Fruit fly (Drosophila melanogaster) whole organism, embryonic: ENCODE data around the gene eIF2Bepsilon.
A peak's percentile ranks its signal among the peaks of the same experiment; 100 is the strongest.

Experiments
- ATbp ChIP-seq: fragments of 200-800 bp; sonication (Bioruptor generic); optimal IDR thresholded peaks from 2 replicates; lab custom pipeline; 2017; ENCODE audit warnings: missing biosample characterization, mild to moderate bottlenecking, missing genetic modification characterization, missing genetic modification reagents
- Bgb ChIP-seq: fragments of 200-800 bp; sonication (Bioruptor generic); IDR thresholded peaks from 2 replicates; pipeline ENCODE4 v1.3.6; 2022; ENCODE audit warnings: missing biosample characterization, missing genetic modification characterization; ENCODE audit not compliant: partially characterized antibody
- CG11247 ChIP-seq: fragments of 200-800 bp; sonication (Bioruptor generic); IDR thresholded peaks from 2 replicates; pipeline ENCODE4 v1.3.6; 2022; ENCODE audit warnings: missing biosample characterization, missing genetic modification characterization
- CG12236 ChIP-seq: fragments of 200-800 bp; sonication (Bioruptor generic); optimal IDR thresholded peaks from 2 replicates; lab custom pipeline; 2016; ENCODE audit warnings: missing biosample characterization, missing genetic modification characterization
- CG12744 ChIP-seq: fragments of 200-800 bp; sonication (Bioruptor generic); optimal IDR thresholded peaks from 2 replicates; lab custom pipeline; 2016; ENCODE audit warnings: missing biosample characterization, missing genetic modification characterization
- CG14441 ChIP-seq: fragments of 200-800 bp; sonication (Bioruptor generic); IDR thresholded peaks from 2 replicates; pipeline ENCODE4 v1.3.6; 2022; ENCODE audit warnings: missing biosample characterization, missing genetic modification characterization
- CG16863 ChIP-seq: fragments of 200-800 bp; sonication (Bioruptor generic); optimal IDR thresholded peaks from 3 replicates; lab custom pipeline; 2016; ENCODE audit warnings: missing biosample characterization, missing genetic modification characterization
- CG17361 ChIP-seq: fragments of 200-800 bp; sonication (Bioruptor generic); IDR thresholded peaks from 3 replicates; pipeline ENCODE4 v1.3.6; 2022; ENCODE audit warnings: missing biosample characterization, missing genetic modification characterization
- CG30020 ChIP-seq: fragments of 200-800 bp; optimal IDR thresholded peaks from 2 replicates; lab custom pipeline; 2019; ENCODE audit warnings: missing biosample characterization, mild to moderate bottlenecking, missing genetic modification characterization, moderate library complexity
- CG3281 ChIP-seq: fragments of 200-800 bp; sonication (Bioruptor generic); optimal IDR thresholded peaks from 3 replicates; lab custom pipeline; 2017; ENCODE audit warnings: missing biosample characterization, mild to moderate bottlenecking, missing genetic modification characterization
- CG3838 ChIP-seq: fragments of 200-800 bp; sonication (Bioruptor generic); optimal IDR thresholded peaks from 3 replicates; lab custom pipeline; 2016; ENCODE audit warnings: missing biosample characterization, missing genetic modification characterization
- CG6254 ChIP-seq: fragments of 200-800 bp; sonication (Bioruptor generic); optimal IDR thresholded peaks from 3 replicates; lab custom pipeline; 2017; ENCODE audit warnings: mild to moderate bottlenecking, missing biosample characterization, missing genetic modification reagents, missing genetic modification characterization
- CG6765 ChIP-seq: fragments of 200-800 bp; sonication (Bioruptor generic); optimal IDR thresholded peaks from 3 replicates; lab custom pipeline; 2017; ENCODE audit warnings: missing biosample characterization, mild to moderate bottlenecking, missing genetic modification characterization
- CG7987 ChIP-seq: fragments of 200-800 bp; sonication (Bioruptor generic); optimal IDR thresholded peaks from 2 replicates; lab custom pipeline; 2018; ENCODE audit warnings: missing biosample characterization, mild to moderate bottlenecking, missing genetic modification characterization, moderate library complexity
- CG8290 ChIP-seq, 3 experiments: fragments of 200-800 bp; sonication (Bioruptor generic); optimal IDR thresholded peaks; 2 replicates each; lab custom pipeline; 2016 to 2019; ENCODE audit warnings: missing biosample characterization in 3 of 3, missing genetic modification characterization in 3 of 3, mild to moderate bottlenecking in 2 of 3, moderate library complexity in 1 of 3
- CTCF ChIP-seq: fragments of 200-800 bp; sonication (Bioruptor generic); optimal IDR thresholded peaks from 2 replicates; lab custom pipeline; 2017; ENCODE audit warnings: missing biosample characterization, mild to moderate bottlenecking, missing genetic modification characterization, moderate library complexity
- D19A ChIP-seq: fragments of 200-800 bp; optimal IDR thresholded peaks from 3 replicates; lab custom pipeline; 2019; ENCODE audit warnings: missing biosample characterization, mild to moderate bottlenecking, missing genetic modification characterization, moderate library complexity
- D19B ChIP-seq: fragments of 200-800 bp; sonication (Bioruptor generic); optimal IDR thresholded peaks from 2 replicates; lab custom pipeline; 2017; ENCODE audit warnings: missing biosample characterization, mild to moderate bottlenecking, missing genetic modification characterization
- Gug ChIP-seq: fragments of 200-800 bp; sonication (Bioruptor generic); IDR thresholded peaks from 4 replicates; pipeline ENCODE4 v1.3.6; 2022; ENCODE audit warnings: missing biosample characterization, missing genetic modification characterization
- HLH54F ChIP-seq: fragments of 200-800 bp; sonication (Bioruptor generic); optimal IDR thresholded peaks from 3 replicates; lab custom pipeline; 2016; ENCODE audit warnings: missing biosample characterization, missing genetic modification characterization
- HmgZ ChIP-seq: fragments of 200-800 bp; sonication (Bioruptor generic); optimal IDR thresholded peaks from 2 replicates; lab custom pipeline; 2018; ENCODE audit warnings: missing biosample characterization, mild to moderate bottlenecking, missing genetic modification characterization
- Lhr ChIP-seq: fragments of 200-800 bp; sonication (Bioruptor generic); optimal IDR thresholded peaks from 3 replicates; lab custom pipeline; 2017; ENCODE audit warnings: mild to moderate bottlenecking, missing biosample characterization, missing genetic modification reagents, missing genetic modification characterization
- NC2α ChIP-seq: fragments of 200-800 bp; sonication (Bioruptor generic); optimal IDR thresholded peaks from 2 replicates; lab custom pipeline; 2016; ENCODE audit warnings: missing biosample characterization, missing genetic modification characterization
- Opbp ChIP-seq: fragments of 200-800 bp; sonication (Bioruptor generic); IDR thresholded peaks from 3 replicates; pipeline ENCODE4 v1.3.6; 2022; ENCODE audit warnings: missing biosample characterization, missing genetic modification characterization; ENCODE audit not compliant: partially characterized antibody
- Six4 ChIP-seq: fragments of 200-800 bp; sonication (Bioruptor generic); optimal IDR thresholded peaks from 2 replicates; lab custom pipeline; 2016; ENCODE audit warnings: missing biosample characterization, missing genetic modification characterization
- TFAM ChIP-seq: fragments of 200-800 bp; sonication (Bioruptor generic); optimal IDR thresholded peaks from 2 replicates; lab custom pipeline; 2017; ENCODE audit warnings: missing biosample characterization, missing genetic modification characterization, inconsistent platforms
- abd-A ChIP-seq: fragments of 200-800 bp; sonication (Bioruptor generic); optimal IDR thresholded peaks from 3 replicates; lab custom pipeline; 2019; ENCODE audit warnings: missing biosample characterization, mild to moderate bottlenecking, missing genetic modification characterization, moderate library complexity
- aop ChIP-seq: fragments of 200-800 bp; sonication (Bioruptor generic); IDR thresholded peaks from 2 replicates; pipeline ENCODE4 v1.3.6; 2022; ENCODE audit warnings: missing biosample characterization, missing genetic modification characterization
- crc ChIP-seq: fragments of 200-800 bp; sonication (Bioruptor generic); optimal IDR thresholded peaks from 2 replicates; lab custom pipeline; 2016; ENCODE audit warnings: missing biosample characterization, missing genetic modification characterization
- ems ChIP-seq: fragments of 200-800 bp; sonication (Bioruptor generic); optimal IDR thresholded peaks from 3 replicates; lab custom pipeline; 2016; ENCODE audit warnings: missing biosample characterization, missing genetic modification characterization
- exex ChIP-seq: fragments of 200-800 bp; sonication (Bioruptor generic); optimal IDR thresholded peaks from 4 replicates; lab custom pipeline; 2018; ENCODE audit warnings: missing biosample characterization, mild to moderate bottlenecking, missing genetic modification characterization, moderate library complexity
- gce ChIP-seq: fragments of 200-800 bp; sonication (Bioruptor generic); IDR thresholded peaks from 3 replicates; pipeline ENCODE4 v1.3.6; 2022; ENCODE audit warnings: missing biosample characterization, missing genetic modification characterization
- gfzf ChIP-seq: fragments of 200-800 bp; sonication (Bioruptor generic); optimal IDR thresholded peaks from 2 replicates; lab custom pipeline; 2016; ENCODE audit warnings: missing biosample characterization, mild to moderate bottlenecking, missing genetic modification characterization, moderate library complexity
- grau ChIP-seq: fragments of 200-800 bp; optimal IDR thresholded peaks from 3 replicates; lab custom pipeline; 2019; ENCODE audit warnings: missing biosample characterization, mild to moderate bottlenecking, missing genetic modification characterization, moderate library complexity
- gsb-n ChIP-seq: fragments of 200-800 bp; sonication (Bioruptor generic); optimal IDR thresholded peaks from 3 replicates; lab custom pipeline; 2018; ENCODE audit warnings: missing biosample characterization, mild to moderate bottlenecking, missing genetic modification characterization
- ind ChIP-seq: fragments of 200-800 bp; sonication (Bioruptor generic); optimal IDR thresholded peaks from 3 replicates; lab custom pipeline; 2016; ENCODE audit warnings: missing biosample characterization, missing genetic modification characterization
- lilli ChIP-seq: fragments of 200-800 bp; sonication (Bioruptor generic); optimal IDR thresholded peaks from 3 replicates; lab custom pipeline; 2016; ENCODE audit warnings: missing biosample characterization, missing genetic modification characterization
- lmd ChIP-seq: fragments of 200-800 bp; sonication (Bioruptor generic); IDR thresholded peaks from 2 replicates; pipeline ENCODE4 v1.3.6; 2022; ENCODE audit warnings: missing biosample characterization, missing genetic modification characterization
- lola ChIP-seq, 3 experiments: fragments of >200 bp in 2 of 3; fragments of 200-800 bp in 1 of 3; sonication (Bioruptor generic) in 1 of 3; optimal IDR thresholded peaks; 2 replicates each; lab custom pipeline; 2017 to 2019; ENCODE audit warnings: missing biosample characterization in 3 of 3, missing genetic modification characterization in 3 of 3, mild to moderate bottlenecking in 1 of 3, moderate library complexity in 1 of 3
- pb ChIP-seq: fragments of 200-800 bp; sonication (Bioruptor generic); optimal IDR thresholded peaks from 3 replicates; lab custom pipeline; 2016; ENCODE audit warnings: missing biosample characterization, missing genetic modification characterization
- pho ChIP-seq: fragments of 200-800 bp; sonication (Bioruptor generic); optimal IDR thresholded peaks from 2 replicates; lab custom pipeline; 2016; ENCODE audit warnings: missing biosample characterization, missing genetic modification characterization
- salm ChIP-seq: fragments of 200-800 bp; sonication (Bioruptor generic); optimal IDR thresholded peaks from 2 replicates; lab custom pipeline; 2018; ENCODE audit warnings: missing biosample characterization, mild to moderate bottlenecking, missing genetic modification characterization
- sens ChIP-seq: fragments of 200-800 bp; sonication (Bioruptor generic); peaks from one replicate; lab custom pipeline; 2016; ENCODE audit warnings: missing biosample characterization, missing genetic modification characterization
- sqz ChIP-seq: fragments of 200-800 bp; sonication (Bioruptor generic); optimal IDR thresholded peaks from 3 replicates; lab custom pipeline; 2018; ENCODE audit warnings: missing biosample characterization, mild to moderate bottlenecking, missing genetic modification characterization
- sr ChIP-seq: fragments of 200-800 bp; sonication (Bioruptor generic); IDR thresholded peaks from 3 replicates; pipeline ENCODE4 v1.3.6; 2022; ENCODE audit warnings: missing biosample characterization, missing genetic modification characterization
- sug ChIP-seq: fragments of 200-800 bp; optimal IDR thresholded peaks from 2 replicates; lab custom pipeline; 2019; ENCODE audit warnings: missing biosample characterization, mild to moderate bottlenecking, missing genetic modification characterization, moderate library complexity
- tgo ChIP-seq: fragments of 200-800 bp; sonication (Bioruptor generic); IDR thresholded peaks from 3 replicates; pipeline ENCODE4 v1.3.6; 2022; ENCODE audit warnings: missing biosample characterization, missing genetic modification characterization
- twi ChIP-seq: fragments of 200-800 bp; optimal IDR thresholded peaks from 2 replicates; lab custom pipeline; 2019; ENCODE audit warnings: missing biosample characterization, mild to moderate bottlenecking, missing genetic modification characterization, moderate library complexity
- vfl ChIP-seq: fragments of 200-800 bp; sonication (Bioruptor generic); optimal IDR thresholded peaks from 2 replicates; lab custom pipeline; 2016; ENCODE audit warnings: missing biosample characterization, missing genetic modification characterization

The eIF2Bepsilon gene

dm6 chrX:1943337-1944244, 20.9 kb upstream of the eIF2Bepsilon start (continued):
- TF ChIP-seq HLH54F (GFP tag; lab: Kevin White, UChicago) (peak; percentile 67), ems (GFP tag; lab: Kevin White, UChicago) (peak; percentile 59), pb (GFP tag; lab: Kevin White, UChicago) (peak; percentile 76), salm (peak; percentile 51), crc (GFP tag; lab: Kevin White, UChicago) (peak; percentile 59), CG6254 (peak; percentile 48), lilli (GFP tag; lab: Kevin White, UChicago) (peak; percentile 76), CG17361 (GFP tag; lab: Robert Waterston, UW) (peak; percentile 90), Bgb (GFP tag; lab: Robert Waterston, UW) (no peak), HmgZ (tag; lab: Kevin White, UChicago) (peak; percentile 73), abd-A (tag; lab: Kevin White, UChicago) (peak; percentile 30), CTCF (GFP tag; lab: Kevin White, UChicago) (peak; percentile 40), NC2α (GFP tag; lab: Kevin White, UChicago) (peak; percentile 45), CG16863 (peak; percentile 77), CG7987 (GFP tag; lab: Kevin White, UChicago) (no peak), CG12744 (GFP tag; lab: Kevin White, UChicago) (peak; percentile 43), D19A (tag; lab: Kevin White, UChicago) (peak; percentile 100), TFAM (GFP tag; lab: Kevin White, UChicago) (peak; percentile 12), sqz (GFP tag; lab: Kevin White, UChicago) (peak; percentile 38), sr (GFP tag; lab: Robert Waterston, UW) (no peak), lmd (peak; percentile 68), CG30020 (tag; lab: Kevin White, UChicago) (peak; percentile 9), sens (GFP tag; lab: Kevin White, UChicago) (peak; percentile 95), grau (tag; lab: Kevin White, UChicago) (peak; percentile 82), gsb-n (tag; lab: Kevin White, UChicago) (peak; percentile 77), ind (GFP tag; lab: Kevin White, UChicago) (peak; percentile 65), CG14441 (no peak), CG11247 (peak; percentile 36; the same call in 1 of the 2 replicates), gfzf (GFP tag; lab: Kevin White, UChicago) (no peak), Six4 (GFP tag; lab: Kevin White, UChicago) (peak; percentile 66), CG8290 (GFP tag; optimal IDR thresholded peaks at IDR 0.05; lab: Kevin White, UChicago) (no peak), CG8290 (tag; optimal IDR thresholded peaks at IDR 0.05; lab: Kevin White, UChicago) (no peak), gce (GFP tag; lab: Robert Waterston, UW) (0 out of 3 replicates have a peak, but pooled peaks have one; percentile 5), ATbp (GFP tag; lab: Kevin White, UChicago) (peak; percentile 79), CG6765 (peak; percentile 24), twi (tag; lab: Kevin White, UChicago) (peak; percentile 53), Lhr (GFP tag; lab: Kevin White, UChicago) (peak; percentile 28), lola (GFP tag; optimal IDR thresholded peaks at IDR 0.05; lab: Kevin White, UChicago) (peak in 1 of 3 experiments; percentile 87), tgo (GFP tag; lab: Robert Waterston, UW) (no peak), Opbp (GFP tag; lab: Robert Waterston, UW) (no peak), CG3838 (no peak), CG3281 (GFP tag; lab: Kevin White, UChicago) (peak; percentile 73), pho (GFP tag; lab: Kevin White, UChicago) (peak; percentile 57), sug (tag; lab: Kevin White, UChicago) (peak; percentile 58), CG12236 (GFP tag; lab: Kevin White, UChicago) (peak; percentile 56), D19B (GFP tag; lab: Kevin White, UChicago) (peak; percentile 46), vfl (GFP tag; lab: Kevin White, UChicago) (no peak), Gug (GFP tag; lab: Robert Waterston, UW) (no peak; the same call in 3 of the 4 replicates), exex (tag; lab: Kevin White, UChicago) (peak; percentile 5), aop (GFP tag; lab: Robert Waterston, UW) (no peak)
